Worm (Caenorhabditis elegans) whole organism, midembryonic: ENCODE data around the gene figl-1.

ENCODE experiments used
- flt-1 ChIP-seq: fragments of 200-800 bp; sonication (Bioruptor generic); IDR thresholded peaks from 2 replicates; pipeline ENCODE4 v1.3.6; 2022; ENCODE audit warnings: missing genetic modification characterization, missing compliant biosample characterization
- ref-1 ChIP-seq: fragments of 200-800 bp; sonication (Bioruptor generic); conservative IDR thresholded peaks from 2 replicates; pipeline ENCODE4 v1.3.6; 2022; ENCODE audit warnings: missing genetic modification reagents, missing genetic modification characterization, missing compliant biosample characterization
- ztf-23 ChIP-seq: fragments of 200-800 bp; sonication (Bioruptor generic); IDR thresholded peaks from 2 replicates; pipeline ENCODE4 v1.3.6; 2022; ENCODE audit warnings: missing genetic modification reagents, missing genetic modification characterization, missing compliant biosample characterization
- ztf-29 ChIP-seq: fragments of 200-800 bp; sonication (Bioruptor generic); IDR thresholded peaks from 2 replicates; pipeline ENCODE4 v1.3.6; 2022; ENCODE audit warnings: missing genetic modification reagents, missing genetic modification characterization, missing compliant biosample characterization

DNA sequence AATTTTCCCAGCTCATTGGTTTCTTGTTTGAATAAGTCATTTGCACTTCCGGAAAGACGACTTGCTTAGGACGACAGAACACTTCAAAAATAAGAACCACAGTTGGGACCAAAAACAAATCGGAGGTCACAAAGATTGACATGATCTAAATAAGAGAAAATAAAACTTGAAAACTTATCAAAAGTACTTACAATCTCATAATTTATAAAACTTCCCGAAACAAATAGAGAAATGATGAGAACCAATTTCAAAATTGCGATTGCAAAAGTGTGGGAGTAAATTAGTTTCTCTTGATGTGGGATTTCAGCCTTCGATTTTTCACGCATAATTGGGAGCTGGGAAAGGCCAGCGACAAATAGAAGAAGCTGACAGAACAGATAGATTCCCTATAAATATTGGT, 47.2 kb downstream of the figl-1 start, which contains the start of gene ZC132.11:
- TF ChIP-seq ztf-29 (GFP tag; lab: Robert Waterston, UW) = no peak
- no peak for TF ChIP-seq ztf-23 (GFP tag; lab: Robert Waterston, UW)
- no peak for TF ChIP-seq flt-1 (GFP tag; lab: Robert Waterston, UW)
- no peak for TF ChIP-seq ref-1 (GFP tag; lab: Robert Waterston, UW)
